Worm (Caenorhabditis elegans): ENCODE measurements around the gene cpr-1.

cpr-1 gene

ce11 chrV:11997403-11997802, 22.1 kb downstream of the cpr-1 start:
- TF ChIP-seq skn-1 (tag; optimal IDR thresholded peaks at IDR 0.05) (no peak), nhr-23 (tag; optimal IDR thresholded peaks at IDR 0.05) (no peak), lsy-2 (tag; optimal IDR thresholded peaks at IDR 0.05) (no peak), lin-11 (tag; optimal IDR thresholded peaks at IDR 0.05) (no peak), elt-3 (tag; optimal IDR thresholded peaks at IDR 0.05) (no peak), C34F6.9 (tag; optimal IDR thresholded peaks at IDR 0.05) (no peak), nhr-77 (tag; optimal IDR thresholded peaks at IDR 0.05) (no peak), Y55F3AM.14 (GFP tag; optimal IDR thresholded peaks at IDR 0.05) (no peak), alr-1 (tag; optimal IDR thresholded peaks at IDR 0.05) (no peak), unc-62 (GFP tag; optimal IDR thresholded peaks at IDR 0.05) (no peak), ceh-16 (tag; optimal IDR thresholded peaks at IDR 0.05) (no peak), nhr-129 (tag; optimal IDR thresholded peaks at IDR 0.05) (no peak), zag-1 (tag; optimal IDR thresholded peaks at IDR 0.05) (no peak), fos-1 (tag; optimal IDR thresholded peaks at IDR 0.05) (no peak), nhr-12 (tag; optimal IDR thresholded peaks at IDR 0.05) (no peak), nhr-25 (tag; optimal IDR thresholded peaks at IDR 0.05) (no peak), unc-55 (GFP tag; optimal IDR thresholded peaks at IDR 0.05) (no peak), nhr-11 (tag; optimal IDR thresholded peaks at IDR 0.05) (no peak)

DNA sequence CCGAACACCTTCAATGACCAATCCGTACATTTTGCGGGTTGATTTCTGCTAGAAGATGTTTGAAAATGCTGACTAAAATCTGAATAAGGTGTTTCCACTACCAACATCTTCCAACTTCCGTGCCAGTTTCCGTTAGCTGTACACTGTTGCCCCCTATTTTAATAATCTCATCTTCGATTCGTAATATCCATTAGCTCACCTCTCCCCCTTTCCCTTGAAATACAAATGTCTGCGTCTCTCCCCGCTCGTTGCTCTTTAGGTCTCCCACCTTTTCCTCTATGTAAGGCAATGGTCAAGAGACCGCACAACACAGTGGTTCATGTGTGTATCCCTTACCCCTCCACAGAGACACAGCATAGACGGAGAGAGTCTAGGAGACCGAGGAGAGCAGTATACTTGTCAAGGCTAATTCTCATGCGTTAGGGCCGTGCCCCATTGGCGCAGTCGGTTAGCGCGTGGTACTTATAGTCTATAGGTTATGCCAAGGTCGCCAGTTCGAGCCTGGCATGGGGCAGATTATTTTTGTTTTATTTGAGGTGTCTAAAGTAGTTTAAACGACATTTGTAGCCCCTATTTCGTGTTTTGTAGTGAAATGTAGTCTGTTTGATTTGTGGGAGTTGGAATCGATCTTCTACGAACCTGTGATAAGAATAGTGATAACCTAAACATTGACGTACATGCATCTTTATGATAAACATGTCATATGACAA, 26.6 kb downstream of the cpr-1 start, which contains the start of gene gcy-33:
Gene gcy-33 (minus strand): TSS at position 51 of the 710 bp plus-strand sequence.
- TF ChIP-seq zag-1 (tag; optimal IDR thresholded peaks at IDR 0.05) = peak; percentile 5
- peak; percentile 39 for TF ChIP-seq ceh-16 (tag; optimal IDR thresholded peaks at IDR 0.05)
- no peak for TF ChIP-seq lin-39 (tag; optimal IDR thresholded peaks at IDR 0.05)
- TF ChIP-seq mbf-1 (tag; optimal IDR thresholded peaks at IDR 0.05) = no peak
- TF ChIP-seq C34F6.9 (tag; optimal IDR thresholded peaks at IDR 0.05) = peak; percentile 49
- TF ChIP-seq skn-1 (tag; optimal IDR thresholded peaks at IDR 0.05) = no peak
- TF ChIP-seq sem-4 (tag; optimal IDR thresholded peaks at IDR 0.05) = peak; percentile 61
- TF ChIP-seq dmd-4 (tag; optimal IDR thresholded peaks at IDR 0.05) = no peak
- peak; percentile 79 for TF ChIP-seq F13H6.1 (tag; optimal IDR thresholded peaks at IDR 0.05)
- TF ChIP-seq mab-5 (tag; optimal IDR thresholded peaks at IDR 0.05) = peak; percentile 55
- peak; percentile 74 for TF ChIP-seq nhr-11 (tag; optimal IDR thresholded peaks at IDR 0.05)
- TF ChIP-seq ztf-1 (GFP tag; conservative IDR thresholded peaks at IDR 0.05) = no peak
- TF ChIP-seq aly-2 (tag; optimal IDR thresholded peaks at IDR 0.05) = no peak
- TF ChIP-seq nhr-21 (tag; optimal IDR thresholded peaks at IDR 0.05) = peak; percentile 84
- TF ChIP-seq crh-2 (tag; optimal IDR thresholded peaks at IDR 0.05) = peak; percentile 85
- TF ChIP-seq ZK546.5 (tag; optimal IDR thresholded peaks at IDR 0.05) = no peak
- peak; percentile 61 for TF ChIP-seq unc-55 (GFP tag; optimal IDR thresholded peaks at IDR 0.05)
- TF ChIP-seq nhr-6 (tag; optimal IDR thresholded peaks at IDR 0.05) = no peak
- peak; percentile 88 for TF ChIP-seq egl-27 (tag; optimal IDR thresholded peaks at IDR 0.05)
- peak; percentile 87 for TF ChIP-seq sma-3 (GFP tag; optimal IDR thresholded peaks at IDR 0.05)
- TF ChIP-seq snpc-4 (tag; optimal IDR thresholded peaks at IDR 0.05) = peak; percentile 52
- TF ChIP-seq nhr-129 (tag; optimal IDR thresholded peaks at IDR 0.05) = peak; percentile 93
- TF ChIP-seq R02D3.7 (tag; optimal IDR thresholded peaks at IDR 0.05) = peak; percentile 1
- peak; percentile 69 for TF ChIP-seq fos-1 (tag; optimal IDR thresholded peaks at IDR 0.05)
- TF ChIP-seq mdl-1 (tag; optimal IDR thresholded peaks at IDR 0.05) = peak; percentile 14 to 70
- TF ChIP-seq ztf-11 (tag; optimal IDR thresholded peaks at IDR 0.05) = no peak
- TF ChIP-seq gmeb-1 (tag; optimal IDR thresholded peaks at IDR 0.05) = peak; percentile 79
- peak; percentile 59 to 76 for TF ChIP-seq lsy-2 (tag; optimal IDR thresholded peaks at IDR 0.05)
- TF ChIP-seq lin-13 (GFP tag; optimal IDR thresholded peaks at IDR 0.05) = peak; percentile 82
- TF ChIP-seq Y55F3AM.14 (GFP tag; optimal IDR thresholded peaks at IDR 0.05) = peak; percentile 65
- peak; percentile 26 for TF ChIP-seq nhr-77 (tag; optimal IDR thresholded peaks at IDR 0.05)
- TF ChIP-seq ceh-82 (tag; optimal IDR thresholded peaks at IDR 0.05) = no peak
- TF ChIP-seq lin-11 (tag; optimal IDR thresholded peaks at IDR 0.05) = peak; percentile 73
- peak; percentile 39 for TF ChIP-seq peb-1 (tag; optimal IDR thresholded peaks at IDR 0.05)
- peak; percentile 84 for TF ChIP-seq sma-9 (GFP tag; optimal IDR thresholded peaks at IDR 0.05)
- TF ChIP-seq sma-9 (tag; optimal IDR thresholded peaks at IDR 0.05) = no peak
- no peak for TF ChIP-seq nhr-23 (tag; optimal IDR thresholded peaks at IDR 0.05)
- peak; percentile 1 for TF ChIP-seq nhr-10 (tag; optimal IDR thresholded peaks at IDR 0.05)
- TF ChIP-seq nhr-12 (tag; optimal IDR thresholded peaks at IDR 0.05) = no peak
- no peak for TF ChIP-seq elt-1 (tag; optimal IDR thresholded peaks at IDR 0.05)
